Worm (Caenorhabditis elegans) whole organism, young adult: ENCODE data around the gene C17G1.2.

Experiments
- C06A6.2 ChIP-seq: fragments of 200-800 bp; sonication (Bioruptor generic); conservative IDR thresholded peaks from 2 replicates; pipeline ENCODE4 v1.3.6; 2022; ENCODE audit warnings: missing genetic modification characterization, missing compliant biosample characterization
- D2030.7 ChIP-seq: fragments of 200-800 bp; sonication (Bioruptor generic); IDR thresholded peaks from 2 replicates; pipeline ENCODE4 v1.3.6; 2022; ENCODE audit warnings: missing genetic modification reagents, missing genetic modification characterization, missing compliant biosample characterization
- F10E7.11 ChIP-seq: sonication (generic microtip); optimal IDR thresholded peaks from 2 replicates; lab custom pipeline; 2017; ENCODE audit warnings: mild to moderate bottlenecking, missing genetic modification characterization, moderate library complexity, missing compliant biosample characterization
- F23B12.7 ChIP-seq: sonication (generic microtip); optimal IDR thresholded peaks from 2 replicates; lab custom pipeline; 2017; ENCODE audit warnings: missing genetic modification characterization, mild to moderate bottlenecking, missing compliant biosample characterization, antibody characterized with exemption, moderate library complexity; ENCODE audit not compliant: insufficient read depth
- F49E8.2 ChIP-seq: sonication (generic microtip); optimal IDR thresholded peaks from 3 replicates; lab custom pipeline; 2017; ENCODE audit warnings: missing genetic modification characterization, mild to moderate bottlenecking, missing compliant biosample characterization, antibody characterized with exemption, moderate library complexity; ENCODE audit not compliant: insufficient read depth
- K11D2.4 ChIP-seq: fragments of 200-800 bp; sonication (Bioruptor generic); IDR thresholded peaks from 2 replicates; pipeline ENCODE4 v1.3.6; 2022; ENCODE audit warnings: missing genetic modification reagents, missing genetic modification characterization, missing compliant biosample characterization
- T07F8.4 ChIP-seq: sonication (generic microtip); optimal IDR thresholded peaks from 2 replicates; lab custom pipeline; 2016; ENCODE audit warnings: mild to moderate bottlenecking, missing genetic modification characterization, moderate library complexity, missing compliant biosample characterization
- Y53F4B.3 ChIP-seq: fragments of 200-800 bp; sonication (Bioruptor generic); IDR thresholded peaks from 2 replicates; pipeline ENCODE4 v1.3.6; 2022; ENCODE audit warnings: missing genetic modification reagents, missing genetic modification characterization, missing compliant biosample characterization
- Y67H2A.10 ChIP-seq: fragments of 200-800 bp; sonication (Bioruptor generic); conservative IDR thresholded peaks from 2 replicates; pipeline ENCODE4 v1.3.6; 2022; ENCODE audit warnings: missing genetic modification reagents, missing genetic modification characterization, missing compliant biosample characterization
- Y95B8A.8 ChIP-seq: fragments of 200-800 bp; sonication (Bioruptor generic); IDR thresholded peaks from 2 replicates; pipeline ENCODE4 v1.3.6; 2022; ENCODE audit warnings: missing genetic modification reagents, missing genetic modification characterization, missing compliant biosample characterization
- aptf-3 ChIP-seq: fragments of 200-800 bp; sonication (Bioruptor generic); IDR thresholded peaks from 2 replicates; pipeline ENCODE4 v1.3.6; 2022; ENCODE audit warnings: missing genetic modification characterization, missing compliant biosample characterization
- attf-3 ChIP-seq: fragments of 200-800 bp; sonication (Bioruptor generic); conservative IDR thresholded peaks from 2 replicates; pipeline ENCODE4 v1.3.6; 2022; ENCODE audit warnings: missing genetic modification reagents, missing genetic modification characterization, missing compliant biosample characterization
- bed-1 ChIP-seq: fragments of 200-800 bp; sonication (Bioruptor generic); IDR thresholded peaks from 2 replicates; pipeline ENCODE4 v1.3.6; 2022; ENCODE audit warnings: missing genetic modification reagents, missing genetic modification characterization, missing compliant biosample characterization
- bed-2 ChIP-seq: fragments of 200-800 bp; sonication (Bioruptor generic); IDR thresholded peaks from 2 replicates; pipeline ENCODE4 v1.3.6; 2022; ENCODE audit warnings: missing genetic modification reagents, missing genetic modification characterization, missing compliant biosample characterization
- ceh-40 ChIP-seq: fragments of 200-800 bp; sonication (Bioruptor generic); IDR thresholded peaks from 2 replicates; pipeline ENCODE4 v1.3.6; 2022; ENCODE audit warnings: missing genetic modification characterization, missing compliant biosample characterization
- ceh-91 ChIP-seq: fragments of 200-800 bp; sonication (Bioruptor generic); IDR thresholded peaks from 2 replicates; pipeline ENCODE4 v1.3.6; 2022; ENCODE audit warnings: missing genetic modification reagents, missing genetic modification characterization, missing compliant biosample characterization
- die-1 ChIP-seq: sonication (generic microtip); optimal IDR thresholded peaks from 2 replicates; lab custom pipeline; 2016; ENCODE audit warnings: missing genotype, mild to moderate bottlenecking, missing genetic modification characterization, missing compliant biosample characterization
- dox-1 ChIP-seq: fragments of 200-800 bp; sonication (Bioruptor generic); IDR thresholded peaks from 2 replicates; pipeline ENCODE4 v1.3.6; 2022; ENCODE audit warnings: missing genetic modification reagents, missing genetic modification characterization, missing compliant biosample characterization
- efl-1 ChIP-seq: fragments of 150-350 bp; optimal IDR thresholded peaks from 2 replicates; lab custom pipeline; 2014; ENCODE audit warnings: missing biosample characterization, missing genetic modification reagents, missing genetic modification characterization
- egl-44 ChIP-seq: fragments of 200-800 bp; sonication (Bioruptor generic); IDR thresholded peaks from 2 replicates; pipeline ENCODE4 v1.3.6; 2022; ENCODE audit warnings: missing genetic modification reagents, missing genetic modification characterization, missing compliant biosample characterization
- gei-17 ChIP-seq: fragments of 200-800 bp; sonication (Bioruptor generic); optimal IDR thresholded peaks from 2 replicates; lab custom pipeline; 2018; ENCODE audit warnings: mild to moderate bottlenecking, missing genetic modification characterization, missing compliant biosample characterization
- him-1 ChIP-seq: sonication (generic microtip); optimal IDR thresholded peaks from 2 replicates; lab custom pipeline; 2016; ENCODE audit warnings: missing genotype, missing genetic modification reagents, missing genetic modification characterization, missing compliant biosample characterization
- hlh-12 ChIP-seq: sonication (generic microtip); optimal IDR thresholded peaks from 2 replicates; lab custom pipeline; 2016; ENCODE audit warnings: missing genetic modification characterization, missing compliant biosample characterization
- hlh-26 ChIP-seq: fragments of 200-800 bp; sonication (Bioruptor generic); conservative IDR thresholded peaks from 2 replicates; pipeline ENCODE4 v1.3.6; 2022; ENCODE audit warnings: missing genetic modification reagents, missing genetic modification characterization, missing compliant biosample characterization
- hmg-1.2 ChIP-seq: fragments of 200-800 bp; sonication (Bioruptor generic); IDR thresholded peaks from 2 replicates; pipeline ENCODE4 v1.3.6; 2022; ENCODE audit warnings: missing genetic modification reagents, missing genetic modification characterization, missing compliant biosample characterization
- hmg-20 ChIP-seq: fragments of 200-800 bp; sonication (Bioruptor generic); IDR thresholded peaks from 2 replicates; pipeline ENCODE4 v1.3.6; 2022; ENCODE audit warnings: missing genetic modification reagents, missing genetic modification characterization, missing compliant biosample characterization
- hsf-1 ChIP-seq: fragments of 200-800 bp; sonication (Bioruptor generic); IDR thresholded peaks from 2 replicates; pipeline ENCODE4 v1.3.6; 2022; ENCODE audit warnings: missing genetic modification reagents, missing genetic modification characterization, missing compliant biosample characterization
- lag-1 ChIP-seq: fragments of 200-800 bp; sonication (Bioruptor generic); IDR thresholded peaks from 2 replicates; pipeline ENCODE4 v1.3.6; 2022; ENCODE audit warnings: missing genetic modification reagents, missing genetic modification characterization, missing compliant biosample characterization
- lin-40 ChIP-seq: sonication (generic microtip); optimal IDR thresholded peaks from 2 replicates; lab custom pipeline; 2016; ENCODE audit warnings: missing genetic modification characterization, mild to moderate bottlenecking, missing compliant biosample characterization, missing genotype, missing genetic modification reagents
- lsy-27 ChIP-seq: sonication (generic microtip); optimal IDR thresholded peaks from 2 replicates; lab custom pipeline; 2017; ENCODE audit warnings: missing genetic modification characterization, mild to moderate bottlenecking, missing compliant biosample characterization, antibody characterized with exemption, missing genotype, borderline replicate concordance; ENCODE audit not compliant: insufficient read depth
- madf-3 ChIP-seq: fragments of 200-800 bp; sonication (Bioruptor generic); IDR thresholded peaks from 2 replicates; pipeline ENCODE4 v1.3.6; 2022; ENCODE audit warnings: missing genetic modification reagents, missing genetic modification characterization, missing compliant biosample characterization
- mcd-1 ChIP-seq: fragments of 200-800 bp; sonication (Bioruptor generic); IDR thresholded peaks from 2 replicates; pipeline ENCODE4 v1.3.6; 2022; ENCODE audit warnings: missing genetic modification reagents, missing genetic modification characterization, missing compliant biosample characterization
- mel-28 ChIP-seq: sonication (generic microtip); optimal IDR thresholded peaks from 2 replicates; lab custom pipeline; 2016; ENCODE audit warnings: borderline replicate concordance, mild to moderate bottlenecking, missing genetic modification characterization, missing compliant biosample characterization
- mxl-1 ChIP-seq: sonication (generic microtip); optimal IDR thresholded peaks from 2 replicates; lab custom pipeline; 2016; ENCODE audit warnings: missing genetic modification characterization, missing compliant biosample characterization
- nfya-1 ChIP-seq: sonication (generic microtip); optimal IDR thresholded peaks from 2 replicates; lab custom pipeline; 2017; ENCODE audit warnings: antibody characterized with exemption, missing compliant biosample characterization, missing genetic modification characterization, borderline replicate concordance; ENCODE audit not compliant: insufficient read depth
- nfya-2 ChIP-seq: fragments of 200-800 bp; sonication (Bioruptor generic); IDR thresholded peaks from 2 replicates; pipeline ENCODE4 v1.3.6; 2022; ENCODE audit warnings: missing genetic modification reagents, missing genetic modification characterization, missing compliant biosample characterization
- nfyb-1 ChIP-seq: fragments of 200-800 bp; sonication (Bioruptor generic); IDR thresholded peaks from 2 replicates; pipeline ENCODE4 v1.3.6; 2022; ENCODE audit warnings: missing genetic modification reagents, missing genetic modification characterization, missing compliant biosample characterization
- nhr-179 ChIP-seq: sonication (generic microtip); optimal IDR thresholded peaks from 2 replicates; lab custom pipeline; 2016; ENCODE audit warnings: mild to moderate bottlenecking, missing genetic modification characterization, missing compliant biosample characterization
- nhr-27 ChIP-seq: fragments of 200-800 bp; sonication (Bioruptor generic); optimal IDR thresholded peaks from 2 replicates; lab custom pipeline; 2018; ENCODE audit warnings: mild to moderate bottlenecking, missing genetic modification characterization, moderate library complexity, missing compliant biosample characterization
- pbrm-1 ChIP-seq: fragments of 200-800 bp; sonication (Bioruptor generic); IDR thresholded peaks from 2 replicates; pipeline ENCODE4 v1.3.6; 2022; ENCODE audit warnings: missing genetic modification reagents, missing genetic modification characterization, missing compliant biosample characterization
- pha-4 ChIP-seq: fragments of 150-350 bp; sonication (generic microtip); optimal IDR thresholded peaks from 2 replicates; lab custom pipeline; 2014; ENCODE audit warnings: missing biosample characterization, missing genetic modification reagents, missing genetic modification characterization
- rpc-1 ChIP-seq, 2 experiments: fragments of 150-350 bp in 1 of 2; sonication (generic microtip) in 1 of 2; optimal IDR thresholded peaks; 2 replicates each; lab custom pipeline; 2014 to 2018; ENCODE audit warnings: missing biosample characterization in 1 of 2, missing genetic modification characterization in 1 of 2, missing genetic modification reagents in 1 of 2, missing genotype in 1 of 2
- sea-2 ChIP-seq: fragments of 200-800 bp; sonication (Bioruptor generic); IDR thresholded peaks from 2 replicates; pipeline ENCODE4 v1.3.6; 2022; ENCODE audit warnings: missing genetic modification characterization, missing compliant biosample characterization
- somi-1 ChIP-seq: fragments of 200-800 bp; sonication (Bioruptor generic); optimal IDR thresholded peaks from 2 replicates; lab custom pipeline; 2018; ENCODE audit warnings: mild to moderate bottlenecking, missing genetic modification characterization, missing compliant biosample characterization
- unc-130 ChIP-seq: sonication (generic microtip); optimal IDR thresholded peaks from 2 replicates; lab custom pipeline; 2016; ENCODE audit warnings: missing genetic modification reagents, missing genetic modification characterization, missing compliant biosample characterization
- zfh-2 ChIP-seq: fragments of 200-800 bp; sonication (Bioruptor generic); conservative IDR thresholded peaks from 2 replicates; pipeline ENCODE4 v1.3.6; 2022; ENCODE audit warnings: missing genetic modification reagents, missing genetic modification characterization, missing compliant biosample characterization
- ztf-26 ChIP-seq: sonication (generic microtip); optimal IDR thresholded peaks from 2 replicates; lab custom pipeline; 2017; ENCODE audit warnings: missing genetic modification characterization, missing compliant biosample characterization
- ztf-3 ChIP-seq: fragments of 200-800 bp; sonication (Bioruptor generic); optimal IDR thresholded peaks from 2 replicates; lab custom pipeline; 2018; ENCODE audit warnings: mild to moderate bottlenecking, missing genetic modification characterization, missing compliant biosample characterization

C17G1.2 gene

ce11 chrX:9932226-9932773, 10.9 kb downstream of the C17G1.2 start, which contains the start of gene tsp-21 (continued):
- no peak for TF ChIP-seq D2030.7
- no peak for TF ChIP-seq T07F8.4
- no peak for TF ChIP-seq bed-2 (GFP tag; lab: Robert Waterston, UW)
- no peak for TF ChIP-seq Y95B8A.8
- TF ChIP-seq nfyb-1 (GFP tag; lab: Robert Waterston, UW) = peak; percentile 53; the same call in 1 of the 2 replicates
- no peak for TF ChIP-seq F49E8.2 (tag; lab: Kevin White, UChicago)
- no peak for TF ChIP-seq hmg-20
- TF ChIP-seq hlh-26 (GFP tag; lab: Robert Waterston, UW) = no peak
- TF ChIP-seq pha-4 (tag; lab: Kevin White, UChicago) = no peak
- no peak for TF ChIP-seq hsf-1 (GFP tag; lab: Robert Waterston, UW)
- TF ChIP-seq ceh-91 = no peak
- no peak for TF ChIP-seq him-1 (tag; lab: Kevin White, UChicago)
- TF ChIP-seq madf-3 (GFP tag; lab: Robert Waterston, UW) = no peak
- no peak for TF ChIP-seq K11D2.4
- no peak for TF ChIP-seq Y53F4B.3 (GFP tag; lab: Robert Waterston, UW)
- no peak for TF ChIP-seq F10E7.11 (tag; lab: Kevin White, UChicago)
- no peak for TF ChIP-seq unc-130
- TF ChIP-seq nhr-27 (tag; lab: Kevin White, UChicago) = no peak
- no peak for TF ChIP-seq sea-2 (GFP tag; lab: Robert Waterston, UW)
- TF ChIP-seq F23B12.7 (tag; lab: Kevin White, UChicago) = no peak
- TF ChIP-seq gei-17 (GFP tag; lab: Kevin White, UChicago) = peak; percentile 77
- TF ChIP-seq rpc-1 (optimal IDR thresholded peaks at IDR 0.05; lab: Kevin White, UChicago) = no peak
- TF ChIP-seq rpc-1 (tag; optimal IDR thresholded peaks at IDR 0.05; lab: Kevin White, UChicago) = no peak
- TF ChIP-seq mxl-1 (tag; lab: Kevin White, UChicago) = no peak
- TF ChIP-seq dox-1 (GFP tag; lab: Robert Waterston, UW) = peak; percentile 88; the same call in 1 of the 2 replicates
- no peak for TF ChIP-seq efl-1 (GFP tag; lab: Kevin White, UChicago)
- TF ChIP-seq bed-1 (GFP tag; lab: Robert Waterston, UW) = no peak
- TF ChIP-seq somi-1 (GFP tag; lab: Kevin White, UChicago) = peak; percentile 11
- TF ChIP-seq Y67H2A.10 (GFP tag; lab: Robert Waterston, UW) = no peak
- TF ChIP-seq attf-3 (GFP tag; lab: Robert Waterston, UW) = no peak
- TF ChIP-seq mcd-1 = peak; percentile 53; the same call in 1 of the 2 replicates
- peak; percentile 83 for TF ChIP-seq zfh-2
- TF ChIP-seq ztf-3 (GFP tag; lab: Kevin White, UChicago) = no peak
- TF ChIP-seq lin-40 (tag; lab: Kevin White, UChicago) = peak; percentile 69
- no peak for TF ChIP-seq lsy-27 (tag; lab: Kevin White, UChicago)
- TF ChIP-seq lag-1 (GFP tag; lab: Robert Waterston, UW) = no peak
- TF ChIP-seq egl-44 (GFP tag; lab: Robert Waterston, UW) = no peak
- 0 out of 2 replicates have a peak, but pooled peaks have one; percentile 16 for TF ChIP-seq pbrm-1 (GFP tag; lab: Robert Waterston, UW)
- no peak for TF ChIP-seq aptf-3
- no peak for TF ChIP-seq nfya-2 (GFP tag; lab: Robert Waterston, UW)
- TF ChIP-seq ztf-26 (tag; lab: Kevin White, UChicago) = peak; percentile 42
- TF ChIP-seq C06A6.2 (GFP tag; lab: Robert Waterston, UW) = 0 out of 2 replicates have a peak, but pooled peaks have one; percentile 33
- TF ChIP-seq nhr-179 (tag; lab: Kevin White, UChicago) = no peak
- TF ChIP-seq mel-28 (tag; lab: Kevin White, UChicago) = no peak
- TF ChIP-seq hmg-1.2 (GFP tag; lab: Robert Waterston, UW) = peak; percentile 74; the same call in 1 of the 2 replicates
- no peak for TF ChIP-seq hlh-12 (tag; lab: Kevin White, UChicago)
- TF ChIP-seq ceh-40 (GFP tag; lab: Robert Waterston, UW) = no peak
- TF ChIP-seq nfya-1 (tag; lab: Kevin White, UChicago) = no peak
- TF ChIP-seq die-1 (tag; lab: Kevin White, UChicago) = peak; percentile 11
